Worm (Caenorhabditis elegans): ENCODE measurements around the gene F31F6.2.
A peak's percentile ranks its signal among the peaks of the same experiment; 100 is the strongest.

F31F6.2 gene

ce11 chrX:14824490-14825050, 47.1 kb downstream of the F31F6.2 start, which contains the start of gene mbk-1:
mbk-1 (minus strand) TSS chrX:14824540.
- TF ChIP-seq pqm-1 (tag; optimal IDR thresholded peaks at IDR 0.05) (no peak), unc-55 (GFP tag; optimal IDR thresholded peaks at IDR 0.05) (peak; percentile 78), pag-3 (tag; optimal IDR thresholded peaks at IDR 0.05; ENCODE audit: borderline replicate concordance) (no peak), nfya-1 (tag; optimal IDR thresholded peaks at IDR 0.05) (peak; percentile 75), ceh-18 (tag; optimal IDR thresholded peaks at IDR 0.05) (peak; percentile 38), ceh-31 (tag; optimal IDR thresholded peaks at IDR 0.05) (peak; percentile 52), unc-42 (tag; optimal IDR thresholded peaks at IDR 0.05) (peak; percentile 28), ceh-6 (GFP tag; optimal IDR thresholded peaks at IDR 0.05) (no peak), ets-4 (tag; optimal IDR thresholded peaks at IDR 0.05) (no peak), madf-2 (tag; optimal IDR thresholded peaks at IDR 0.05) (no peak), unc-86 (tag; optimal IDR thresholded peaks at IDR 0.05) (no peak), che-1 (tag; optimal IDR thresholded peaks at IDR 0.05) (no peak), pax-1 (tag; optimal IDR thresholded peaks at IDR 0.05) (no peak), dve-1 (tag; optimal IDR thresholded peaks at IDR 0.05) (no peak), K09A11.1 (tag; optimal IDR thresholded peaks at IDR 0.05; ENCODE audit: insufficient read depth) (no peak), tbx-7 (tag; optimal IDR thresholded peaks at IDR 0.05) (no peak), pros-1 (tag; optimal IDR thresholded peaks at IDR 0.05) (no peak), T23F11.4 (GFP tag; optimal IDR thresholded peaks at IDR 0.05) (no peak), nhr-232 (tag; optimal IDR thresholded peaks at IDR 0.05) (no peak), ceh-2 (tag; optimal IDR thresholded peaks at IDR 0.05) (peak; percentile 40), dmd-4 (tag; optimal IDR thresholded peaks at IDR 0.05; ENCODE audit: borderline replicate concordance) (no peak), ceh-22 (tag; optimal IDR thresholded peaks at IDR 0.05) (no peak), pha-2 (tag; optimal IDR thresholded peaks at IDR 0.05) (no peak), ceh-14 (tag; optimal IDR thresholded peaks at IDR 0.05) (no peak), ceh-30 (tag; optimal IDR thresholded peaks at IDR 0.05) (no peak), pha-4 (tag; optimal IDR thresholded peaks at IDR 0.05) (no peak), mec-3 (tag; optimal IDR thresholded peaks at IDR 0.05; ENCODE audit: borderline replicate concordance) (no peak), F13H6.1 (tag; optimal IDR thresholded peaks at IDR 0.05) (no peak), ttx-3 (tag; optimal IDR thresholded peaks at IDR 0.05) (no peak), syd-9 (tag; optimal IDR thresholded peaks at IDR 0.05) (peak; percentile 8), unc-3 (GFP tag; conservative IDR thresholded peaks at IDR 0.05) (no peak), unc-3 (tag; optimal IDR thresholded peaks at IDR 0.05) (no peak), elt-4 (tag; optimal IDR thresholded peaks at IDR 0.05) (no peak), ceh-19 (GFP tag; optimal IDR thresholded peaks at IDR 0.05) (no peak), elt-2 (tag; optimal IDR thresholded peaks at IDR 0.05) (peak; percentile 11), fax-1 (tag; optimal IDR thresholded peaks at IDR 0.05) (no peak), ama-1 (optimal IDR thresholded peaks at IDR 0.05) (no peak), zip-5 (tag; optimal IDR thresholded peaks at IDR 0.05) (no peak), nhr-11 (tag; optimal IDR thresholded peaks at IDR 0.05) (no peak), tbx-2 (tag; optimal IDR thresholded peaks at IDR 0.05) (peak; percentile 67), fkh-10 (GFP tag; optimal IDR thresholded peaks at IDR 0.05) (no peak), odd-2 (tag; optimal IDR thresholded peaks at IDR 0.05) (no peak), ceh-9 (tag; optimal IDR thresholded peaks at IDR 0.05) (no peak), eyg-1 (tag; optimal IDR thresholded peaks at IDR 0.05) (no peak), hlh-15 (tag; optimal IDR thresholded peaks at IDR 0.05) (no peak), hlh-8 (tag; optimal IDR thresholded peaks at IDR 0.05) (peak; percentile 0), hlh-13 (GFP tag; optimal IDR thresholded peaks at IDR 0.05) (no peak), C38D4.7 (GFP tag; optimal IDR thresholded peaks at IDR 0.05) (no peak), ceh-24 (tag; optimal IDR thresholded peaks at IDR 0.05) (no peak), sdc-2 (tag; optimal IDR thresholded peaks at IDR 0.05) (peak; percentile 76), ceh-34 (tag; optimal IDR thresholded peaks at IDR 0.05) (peak; percentile 65), hlh-30 (tag; optimal IDR thresholded peaks at IDR 0.05; ENCODE audit: insufficient read depth) (peak; percentile 93), fkh-6 (tag; optimal IDR thresholded peaks at IDR 0.05) (no peak)

All from whole organism, late embryonic.